Worm (Caenorhabditis elegans): ENCODE measurements around the gene nhr-211.

Gene nhr-211

DNA sequence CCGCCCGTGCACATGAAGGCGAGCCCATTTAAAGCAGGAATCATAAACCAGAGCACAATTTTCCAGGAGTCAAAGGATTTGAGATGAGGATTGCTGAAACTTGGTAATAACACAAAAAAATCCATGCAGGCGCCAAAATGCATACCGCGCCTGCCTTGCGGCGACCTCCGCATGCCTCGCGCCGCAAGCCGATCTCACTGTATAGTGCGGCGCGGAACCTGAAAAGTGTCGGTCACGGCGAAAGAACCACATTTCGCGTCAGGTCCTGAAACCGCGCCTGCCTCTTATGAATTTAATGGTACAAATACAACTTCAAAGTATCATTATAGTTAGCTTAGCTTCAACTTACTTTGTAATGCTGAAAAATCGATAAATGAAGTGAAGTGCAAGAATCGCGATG is 13.8 kb downstream of the nhr-211 start:
- TF ChIP-seq mbf-1 (tag; optimal IDR thresholded peaks at IDR 0.05) (no peak), zag-1 (tag; optimal IDR thresholded peaks at IDR 0.05) (no peak), dmd-4 (tag; optimal IDR thresholded peaks at IDR 0.05) (no peak), ztf-11 (tag; optimal IDR thresholded peaks at IDR 0.05) (no peak), ama-1 (optimal IDR thresholded peaks at IDR 0.05) (no peak), lin-13 (GFP tag; optimal IDR thresholded peaks at IDR 0.05) (no peak), unc-55 (GFP tag; optimal IDR thresholded peaks at IDR 0.05) (no peak), mab-5 (tag; optimal IDR thresholded peaks at IDR 0.05) (no peak), snpc-4 (tag; optimal IDR thresholded peaks at IDR 0.05) (no peak), ceh-16 (tag; optimal IDR thresholded peaks at IDR 0.05) (no peak), skn-1 (tag; optimal IDR thresholded peaks at IDR 0.05) (no peak), nhr-237 (tag; optimal IDR thresholded peaks at IDR 0.05) (no peak), sem-4 (tag; optimal IDR thresholded peaks at IDR 0.05) (no peak), sma-3 (GFP tag; optimal IDR thresholded peaks at IDR 0.05) (no peak), crh-2 (tag; optimal IDR thresholded peaks at IDR 0.05) (no peak), ztf-1 (GFP tag; conservative IDR thresholded peaks at IDR 0.05) (no peak), sma-9 (GFP tag; optimal IDR thresholded peaks at IDR 0.05) (no peak), sma-9 (tag; optimal IDR thresholded peaks at IDR 0.05) (no peak), unc-39 (tag; optimal IDR thresholded peaks at IDR 0.05) (no peak)

DNA sequence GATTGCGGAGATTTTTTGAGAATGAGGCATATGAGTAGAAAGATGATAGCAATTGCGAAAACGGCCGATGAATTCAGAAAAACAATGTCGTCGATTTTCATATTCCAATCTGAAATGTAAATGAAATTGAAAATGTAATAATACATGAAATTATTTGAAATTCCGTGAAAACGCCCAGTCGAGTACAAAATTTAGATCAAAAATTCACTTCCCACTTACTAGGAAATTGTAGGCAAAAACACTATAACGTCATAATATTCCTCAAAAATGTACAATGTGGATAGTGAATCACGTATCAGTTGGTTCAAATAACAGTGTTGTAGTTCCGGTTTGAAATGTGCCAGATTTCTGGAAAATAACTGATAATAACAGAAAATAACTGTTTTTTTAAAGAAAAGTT is 14.4 kb downstream of the nhr-211 start, which contains the start of gene str-256:
Gene str-256, minus strand, starts transcription at position 101 of the 400 bp plus-strand sequence.
- TF ChIP-seq crh-2 (tag; optimal IDR thresholded peaks at IDR 0.05) (no peak), nhr-12 (tag; optimal IDR thresholded peaks at IDR 0.05) (no peak), egl-27 (tag; optimal IDR thresholded peaks at IDR 0.05) (no peak)

DNA sequence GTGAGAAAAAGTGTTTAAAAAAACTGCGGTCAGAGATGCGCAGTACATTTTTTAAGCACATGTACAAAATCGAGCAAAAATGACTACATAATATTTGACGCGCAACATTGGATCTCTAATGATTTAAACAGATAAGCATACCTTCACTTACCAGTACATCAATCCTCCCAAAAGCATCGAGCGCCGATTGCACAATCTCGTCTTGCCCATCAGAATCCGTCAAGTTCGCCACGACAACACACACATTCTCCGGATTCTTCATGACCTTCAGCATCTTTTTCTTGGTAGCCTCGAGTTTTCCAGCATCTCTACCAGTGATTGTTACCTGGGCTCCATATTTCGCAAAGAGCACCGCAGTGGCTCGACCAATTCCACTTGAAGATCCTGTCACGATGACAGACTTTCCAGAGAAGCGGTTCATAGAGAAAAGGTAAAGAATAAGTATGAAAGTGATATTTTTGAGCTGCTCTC is 16.1 kb downstream of the nhr-211 start, which contains the start of gene T01G6.10:
Gene T01G6.10, minus strand, starts transcription at position 421 of the 471 bp plus-strand sequence.
- TF ChIP-seq mbf-1 (tag; optimal IDR thresholded peaks at IDR 0.05) (no peak), sma-3 (GFP tag; optimal IDR thresholded peaks at IDR 0.05) (no peak), unc-39 (tag; optimal IDR thresholded peaks at IDR 0.05) (no peak), egl-27 (tag; optimal IDR thresholded peaks at IDR 0.05) (no peak), fos-1 (tag; optimal IDR thresholded peaks at IDR 0.05) (no peak), nhr-6 (tag; optimal IDR thresholded peaks at IDR 0.05) (no peak), nhr-21 (tag; optimal IDR thresholded peaks at IDR 0.05) (no peak), elt-3 (tag; optimal IDR thresholded peaks at IDR 0.05) (no peak), skn-1 (tag; optimal IDR thresholded peaks at IDR 0.05) (no peak), nhr-23 (tag; optimal IDR thresholded peaks at IDR 0.05) (no peak), mdl-1 (tag; optimal IDR thresholded peaks at IDR 0.05) (no peak), gmeb-1 (tag; optimal IDR thresholded peaks at IDR 0.05) (no peak), Y55F3AM.14 (GFP tag; optimal IDR thresholded peaks at IDR 0.05) (no peak), nhr-237 (tag; optimal IDR thresholded peaks at IDR 0.05) (no peak)

DNA sequence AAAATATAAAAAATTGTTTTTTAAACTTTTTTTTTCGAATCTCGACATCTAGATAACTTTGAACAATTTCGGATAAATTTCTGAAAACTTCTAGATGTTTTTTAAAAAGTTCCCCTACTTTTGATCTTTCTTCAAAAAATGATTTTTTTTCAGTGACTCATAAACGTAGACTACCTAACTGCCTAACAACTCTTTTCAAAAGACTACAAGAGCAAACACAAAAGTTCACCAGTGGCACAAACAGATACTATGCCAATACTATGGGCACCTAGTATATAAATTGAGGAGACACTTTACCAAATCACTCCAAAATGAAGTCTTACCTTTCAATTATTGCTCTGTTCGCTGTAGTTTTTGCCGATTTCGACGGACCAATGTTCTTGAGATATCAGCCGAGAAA is 16.9 kb downstream of the nhr-211 start, which contains the start of gene srlf-35:
Gene srlf-35, plus strand, starts transcription at position 301 of the 400 bp plus-strand sequence.
- TF ChIP-seq crh-2 (tag; optimal IDR thresholded peaks at IDR 0.05) = no peak
- no peak for TF ChIP-seq nhr-25 (tag; optimal IDR thresholded peaks at IDR 0.05)
- TF ChIP-seq nhr-11 (tag; optimal IDR thresholded peaks at IDR 0.05) = no peak
- no peak for TF ChIP-seq nhr-12 (tag; optimal IDR thresholded peaks at IDR 0.05)
- TF ChIP-seq ceh-82 (tag; optimal IDR thresholded peaks at IDR 0.05) = no peak
- no peak for TF ChIP-seq sma-9 (GFP tag; optimal IDR thresholded peaks at IDR 0.05)
- TF ChIP-seq sma-9 (tag; optimal IDR thresholded peaks at IDR 0.05) = no peak
- no peak for TF ChIP-seq aly-2 (tag; optimal IDR thresholded peaks at IDR 0.05)

DNA sequence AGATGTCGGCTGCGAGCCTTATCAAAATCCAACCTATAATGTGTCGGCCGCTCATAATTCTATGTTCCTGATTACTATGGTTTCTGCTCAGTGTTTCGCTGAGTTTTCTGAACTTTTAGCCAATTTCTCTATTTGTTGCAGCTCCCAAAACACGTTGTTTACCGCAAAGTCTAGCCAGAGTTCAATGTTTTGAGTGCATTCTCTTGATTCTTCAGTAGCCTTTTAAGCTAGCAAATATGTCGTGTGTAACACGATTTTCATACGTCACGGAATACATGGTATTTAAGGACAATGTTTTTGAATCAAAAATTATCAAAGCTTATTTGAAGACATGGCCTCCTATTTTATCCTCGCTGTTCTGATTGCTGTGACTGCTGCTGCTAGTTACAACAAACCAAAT is 18.4 kb downstream of the nhr-211 start, which contains the start of gene srlf-19:
Gene srlf-19, plus strand, starts transcription at position 301 of the 400 bp plus-strand sequence.
- no peak for TF ChIP-seq Y55F3AM.14 (GFP tag; optimal IDR thresholded peaks at IDR 0.05)
- no peak for TF ChIP-seq mdl-1 (tag; optimal IDR thresholded peaks at IDR 0.05)
- TF ChIP-seq nhr-11 (tag; optimal IDR thresholded peaks at IDR 0.05) = no peak
- no peak for TF ChIP-seq ztf-1 (GFP tag; conservative IDR thresholded peaks at IDR 0.05)
- no peak for TF ChIP-seq fos-1 (tag; optimal IDR thresholded peaks at IDR 0.05)
- TF ChIP-seq sem-4 (tag; optimal IDR thresholded peaks at IDR 0.05) = no peak
- no peak for TF ChIP-seq nhr-12 (tag; optimal IDR thresholded peaks at IDR 0.05)
- no peak for TF ChIP-seq skn-1 (tag; optimal IDR thresholded peaks at IDR 0.05)
- no peak for TF ChIP-seq unc-62 (GFP tag; optimal IDR thresholded peaks at IDR 0.05)
- TF ChIP-seq crh-2 (tag; optimal IDR thresholded peaks at IDR 0.05) = no peak
- TF ChIP-seq alr-1 (tag; optimal IDR thresholded peaks at IDR 0.05) = no peak

All from whole organism, L2 larva.